Fruit fly (Drosophila melanogaster) whole organism, wandering third instar larva: ENCODE results near the gene LManII.

Source experiments
- CG9705 ChIP-seq: fragments of 200-800 bp; sonication (Bioruptor generic); optimal IDR thresholded peaks from 2 replicates; lab custom pipeline; 2018; ENCODE audit warnings: missing biosample characterization, mild to moderate bottlenecking, missing genetic modification characterization
- Dif ChIP-seq: fragments of 200-275, 200-300 bp; sonication (Bioruptor generic); optimal IDR thresholded peaks from 2 replicates; lab custom pipeline; 2018; ENCODE audit warnings: missing biosample characterization, missing genetic modification characterization; ENCODE audit not compliant: partially characterized antibody
- Hr83 ChIP-seq: fragments of 200-300 bp; sonication (Bioruptor generic); optimal IDR thresholded peaks from 2 replicates; lab custom pipeline; 2016; ENCODE audit warnings: missing biosample characterization, mild to moderate bottlenecking, missing genetic modification characterization, moderate library complexity; ENCODE audit not compliant: poor library complexity, severe bottlenecking
- Mio ChIP-seq: sonication (Bioruptor generic); optimal IDR thresholded peaks from 2 replicates; lab custom pipeline; 2016; ENCODE audit warnings: missing biosample characterization, missing genetic modification characterization
- Vsx2 ChIP-seq: fragments of 200-300, 225-300 bp; sonication (Bioruptor generic); optimal IDR thresholded peaks from 2 replicates; lab custom pipeline; 2018; ENCODE audit warnings: missing biosample characterization, missing genetic modification characterization; ENCODE audit not compliant: partially characterized antibody
- fru ChIP-seq: fragments of 200-800 bp; sonication (Bioruptor generic); optimal IDR thresholded peaks from 3 replicates; lab custom pipeline; 2016; ENCODE audit warnings: missing biosample characterization, mild to moderate bottlenecking, missing genetic modification characterization
- h ChIP-seq: fragments of 200-800 bp; sonication (Bioruptor generic); optimal IDR thresholded peaks from 3 replicates; lab custom pipeline; 2016; ENCODE audit warnings: missing biosample characterization, mild to moderate bottlenecking, missing genetic modification characterization
- jim ChIP-seq: fragments of 175-275, 200-325 bp; sonication (Bioruptor generic); optimal IDR thresholded peaks from 2 replicates; lab custom pipeline; 2016; ENCODE audit warnings: missing biosample characterization, mild to moderate bottlenecking, missing genetic modification characterization
- pan ChIP-seq: fragments of >200 bp; optimal IDR thresholded peaks from 2 replicates; lab custom pipeline; 2017
- psq ChIP-seq: fragments of 200-800 bp; sonication (Bioruptor generic); optimal IDR thresholded peaks from 3 replicates; lab custom pipeline; 2017; ENCODE audit warnings: missing biosample characterization, mild to moderate bottlenecking, missing genetic modification characterization, moderate library complexity
- woc ChIP-seq: sonication (Bioruptor generic); optimal IDR thresholded peaks from 2 replicates; lab custom pipeline; 2016; ENCODE audit warnings: missing biosample characterization, mild to moderate bottlenecking, missing genetic modification characterization

- TF ChIP-seq fru (GFP tag; lab: Kevin White, UChicago) (no peak), Dif (GFP tag; lab: Kevin White, UChicago) (no peak), jim (GFP tag; lab: Kevin White, UChicago) (no peak), CG9705 (GFP tag; lab: Kevin White, UChicago) (no peak), woc (GFP tag; lab: Kevin White, UChicago) (no peak), pan (no peak), Mio (GFP tag; lab: Kevin White, UChicago) (no peak), Hr83 (GFP tag; lab: Kevin White, UChicago) (no peak), psq (GFP tag; lab: Kevin White, UChicago) (peak; percentile 1), Vsx2 (GFP tag; lab: Kevin White, UChicago) (no peak), h (no peak)
Observed at dm6 chr2L:10488484-10489223, 31.2 kb downstream of the LManII start, which contains the start of the genes Cog4 and CG6144.
